Fruit fly (Drosophila melanogaster): ENCODE data around the gene CG14441.

DNA sequence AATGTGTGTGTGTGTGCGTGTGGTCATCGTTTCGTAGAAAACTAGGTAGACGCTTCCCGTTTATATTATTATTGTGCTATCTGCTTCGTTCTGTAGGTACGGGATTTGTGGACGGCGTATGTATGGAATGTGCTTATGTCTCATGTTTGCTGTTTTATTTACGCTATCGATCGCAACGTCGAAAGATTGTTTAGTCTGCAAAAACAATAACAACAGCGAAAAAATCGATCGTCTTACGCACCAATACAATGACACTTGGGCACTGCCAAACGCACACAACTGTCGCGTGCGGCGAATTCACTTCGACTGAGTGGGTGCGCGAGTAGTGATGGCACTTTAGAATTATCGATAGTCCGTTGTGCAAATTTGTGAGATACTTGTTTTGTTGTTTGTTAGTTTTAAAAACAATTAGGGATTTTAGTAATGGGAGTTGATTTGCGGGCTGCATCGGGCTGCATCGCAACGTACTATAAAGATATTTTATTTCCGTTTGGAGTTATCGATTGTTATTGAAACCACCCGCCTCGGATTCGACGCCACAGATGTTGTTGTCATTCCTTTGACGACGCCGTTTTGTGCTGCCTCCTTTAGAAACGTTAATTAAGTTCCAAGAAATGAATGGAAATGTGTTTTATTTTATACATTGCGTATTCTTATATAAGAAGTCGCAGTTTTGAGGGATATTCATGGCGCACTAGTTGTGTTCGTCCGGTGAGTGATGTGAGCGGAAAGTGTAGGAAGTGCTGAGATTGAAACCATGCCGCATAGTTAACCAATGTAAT lies 60.1 kb downstream of the CG14441 start:
- TF ChIP-seq CG10321 (GFP tag; IDR thresholded peaks at IDR 0.05) (no peak), Elba2 (GFP tag; optimal IDR thresholded peaks at IDR 0.05) (no peak), Ets65A (GFP tag) (no peak), Hr3 (GFP tag; optimal IDR thresholded peaks at IDR 0.05) (no peak), CTCF (GFP tag; optimal IDR thresholded peaks at IDR 0.05) (no peak), luna (GFP tag; optimal IDR thresholded peaks at IDR 0.05) (no peak), nom (GFP tag; optimal IDR thresholded peaks at IDR 0.05) (no peak), Kr (GFP tag; optimal IDR thresholded peaks at IDR 0.05) (no peak), Fer2 (tag; optimal IDR thresholded peaks at IDR 0.05) (no peak), CG17385 (GFP tag; optimal IDR thresholded peaks at IDR 0.05) (no peak), CG8359 (GFP tag; optimal IDR thresholded peaks at IDR 0.05; ENCODE audit: borderline replicate concordance) (no peak), wdn (GFP tag; IDR thresholded peaks at IDR 0.05) (no peak)

Data from whole organism, embryonic.